Worm (Caenorhabditis elegans) whole organism, late embryonic: ENCODE measurements around the gene wrt-10.

Experiments used
- C08G9.2 ChIP-seq: sonication (generic microtip); optimal IDR thresholded peaks from 2 replicates; lab custom pipeline; 2016; ENCODE audit warnings: mild to moderate bottlenecking, missing genetic modification characterization, moderate library complexity, missing compliant biosample characterization
- K02D7.2 ChIP-seq: sonication (generic microtip); optimal IDR thresholded peaks from 2 replicates; lab custom pipeline; 2017; ENCODE audit warnings: mild to moderate bottlenecking, missing genetic modification characterization, missing compliant biosample characterization
- K09A11.1 ChIP-seq: sonication (generic microtip); optimal IDR thresholded peaks from 2 replicates; lab custom pipeline; 2017; ENCODE audit warnings: antibody characterized with exemption, mild to moderate bottlenecking, missing genetic modification characterization, missing compliant biosample characterization; ENCODE audit not compliant: insufficient read depth
- T23F11.4 ChIP-seq: fragments of 200-800 bp; sonication (Bioruptor generic); optimal IDR thresholded peaks from 2 replicates; lab custom pipeline; 2018; ENCODE audit warnings: mild to moderate bottlenecking, missing genetic modification characterization, missing compliant biosample characterization
- ahr-1 ChIP-seq: sonication (generic microtip); optimal IDR thresholded peaks from 2 replicates; lab custom pipeline; 2016; ENCODE audit warnings: missing genetic modification characterization, missing compliant biosample characterization
- ama-1 ChIP-seq: fragments of 150-350 bp; optimal IDR thresholded peaks from 2 replicates; lab custom pipeline; 2014
- ceh-22 ChIP-seq: sonication (generic microtip); optimal IDR thresholded peaks from 2 replicates; lab custom pipeline; 2017; ENCODE audit warnings: missing biosample characterization, missing genetic modification characterization
- ceh-24 ChIP-seq: sonication (generic microtip); optimal IDR thresholded peaks from 2 replicates; lab custom pipeline; 2016; ENCODE audit warnings: mild to moderate bottlenecking, missing genetic modification characterization, missing compliant biosample characterization
- ceh-30 ChIP-seq: fragments of 150-350 bp; optimal IDR thresholded peaks from 2 replicates; lab custom pipeline; 2014; ENCODE audit warnings: missing biosample characterization, missing genetic modification characterization
- ceh-31 ChIP-seq: sonication (generic microtip); optimal IDR thresholded peaks from 2 replicates; lab custom pipeline; 2016; ENCODE audit warnings: missing genetic modification characterization, missing compliant biosample characterization
- ceh-34 ChIP-seq: sonication (generic microtip); optimal IDR thresholded peaks from 2 replicates; lab custom pipeline; 2016; ENCODE audit warnings: mild to moderate bottlenecking, missing genetic modification characterization, missing compliant biosample characterization
- dmd-4 ChIP-seq: sonication (generic microtip); optimal IDR thresholded peaks from 2 replicates; lab custom pipeline; 2016; ENCODE audit warnings: borderline replicate concordance, missing genetic modification characterization, missing compliant biosample characterization
- dve-1 ChIP-seq: sonication (generic microtip); optimal IDR thresholded peaks from 2 replicates; lab custom pipeline; 2017; ENCODE audit warnings: antibody characterized with exemption, mild to moderate bottlenecking, missing genetic modification characterization, missing compliant biosample characterization
- elt-2 ChIP-seq: sonication (generic microtip); optimal IDR thresholded peaks from 2 replicates; lab custom pipeline; 2016; ENCODE audit warnings: missing genetic modification reagents, missing genetic modification characterization, missing compliant biosample characterization
- elt-4 ChIP-seq: sonication (generic microtip); optimal IDR thresholded peaks from 2 replicates; lab custom pipeline; 2016; ENCODE audit warnings: missing genetic modification characterization, missing compliant biosample characterization
- eyg-1 ChIP-seq: sonication (generic microtip); optimal IDR thresholded peaks from 2 replicates; lab custom pipeline; 2016; ENCODE audit warnings: missing genotype, missing genetic modification characterization, missing compliant biosample characterization
- fax-1 ChIP-seq: sonication (generic microtip); optimal IDR thresholded peaks from 2 replicates; lab custom pipeline; 2016; ENCODE audit warnings: missing genotype, missing genetic modification characterization, missing compliant biosample characterization
- fkh-10 ChIP-seq: fragments of 150-350 bp; optimal IDR thresholded peaks from 2 replicates; lab custom pipeline; 2014; ENCODE audit warnings: missing biosample characterization, missing genetic modification reagents, missing genetic modification characterization
- hlh-13 ChIP-seq: fragments of 200-800 bp; sonication (Bioruptor generic); optimal IDR thresholded peaks from 2 replicates; lab custom pipeline; 2018; ENCODE audit warnings: mild to moderate bottlenecking, missing genetic modification characterization, missing compliant biosample characterization
- hlh-15 ChIP-seq: sonication (generic microtip); optimal IDR thresholded peaks from 2 replicates; lab custom pipeline; 2016; ENCODE audit warnings: missing genetic modification characterization, missing compliant biosample characterization
- lim-6 ChIP-seq: sonication (generic microtip); optimal IDR thresholded peaks from 2 replicates; lab custom pipeline; 2016; ENCODE audit warnings: missing genetic modification characterization, missing compliant biosample characterization
- lin-11 ChIP-seq: fragments of 200-800 bp; sonication (Bioruptor generic); optimal IDR thresholded peaks from 2 replicates; lab custom pipeline; 2018; ENCODE audit warnings: mild to moderate bottlenecking, missing genetic modification characterization, missing compliant biosample characterization
- madf-2 ChIP-seq: sonication (generic microtip); optimal IDR thresholded peaks from 2 replicates; lab custom pipeline; 2017; ENCODE audit warnings: missing genetic modification characterization, missing compliant biosample characterization
- mec-3 ChIP-seq: sonication (generic microtip); optimal IDR thresholded peaks from 2 replicates; lab custom pipeline; 2016; ENCODE audit warnings: borderline replicate concordance, missing genetic modification characterization, missing compliant biosample characterization
- nfya-1 ChIP-seq: sonication (generic microtip); optimal IDR thresholded peaks from 2 replicates; lab custom pipeline; 2017; ENCODE audit warnings: missing genetic modification characterization, mild to moderate bottlenecking, missing compliant biosample characterization, antibody characterized with exemption, moderate library complexity
- nhr-11 ChIP-seq: fragments of 150-350 bp; optimal IDR thresholded peaks from 2 replicates; lab custom pipeline; 2014; ENCODE audit warnings: missing biosample characterization, missing genetic modification characterization
- pag-3 ChIP-seq: sonication (generic microtip); optimal IDR thresholded peaks from 2 replicates; lab custom pipeline; 2016; ENCODE audit warnings: missing compliant biosample characterization, missing genetic modification characterization, borderline replicate concordance
- pax-1 ChIP-seq: fragments of 150-350 bp; optimal IDR thresholded peaks from 2 replicates; lab custom pipeline; 2014; ENCODE audit warnings: missing biosample characterization, missing genetic modification characterization
- ref-2 ChIP-seq: sonication (generic microtip); optimal IDR thresholded peaks from 2 replicates; lab custom pipeline; 2016; ENCODE audit warnings: missing genetic modification characterization, missing compliant biosample characterization
- sox-4 ChIP-seq: sonication (generic microtip); optimal IDR thresholded peaks from 2 replicates; lab custom pipeline; 2017; ENCODE audit warnings: mild to moderate bottlenecking, missing genetic modification characterization, inconsistent platforms, missing compliant biosample characterization
- ttx-3 ChIP-seq: sonication (generic microtip); optimal IDR thresholded peaks from 2 replicates; lab custom pipeline; 2016; ENCODE audit warnings: missing genetic modification reagents, missing genetic modification characterization, missing compliant biosample characterization
- unc-42 ChIP-seq: sonication (generic microtip); optimal IDR thresholded peaks from 2 replicates; lab custom pipeline; 2016; ENCODE audit warnings: missing genotype, missing genetic modification characterization, missing compliant biosample characterization
- ztf-16 ChIP-seq: sonication (generic microtip); optimal IDR thresholded peaks from 2 replicates; lab custom pipeline; 2017; ENCODE audit warnings: missing genetic modification characterization, missing compliant biosample characterization

wrt-10 gene

DNA sequence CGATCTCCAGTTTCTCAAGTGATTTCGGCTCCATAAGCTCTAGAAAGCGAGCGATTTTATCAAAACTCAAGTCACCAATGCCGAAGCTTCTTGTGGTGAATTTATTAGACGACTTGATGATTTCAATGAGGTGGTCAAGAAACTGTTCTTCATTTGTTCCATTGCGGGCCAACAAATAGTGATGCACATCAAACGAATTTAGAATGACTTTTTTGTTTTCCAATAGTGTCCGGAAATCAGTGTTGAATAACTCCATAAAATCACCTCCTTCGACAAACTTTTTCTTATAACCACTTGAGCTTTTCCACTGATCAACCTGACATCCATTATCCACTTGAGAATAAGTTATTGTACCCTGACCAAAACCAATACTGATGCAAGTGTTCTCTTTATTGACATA, 12.9 kb upstream of the wrt-10 start:
- TF ChIP-seq dmd-4 (tag; lab: Kevin White, UChicago), result no peak
- no peak for TF ChIP-seq ttx-3 (tag; lab: Kevin White, UChicago)
- TF ChIP-seq ahr-1 (tag; lab: Kevin White, UChicago), result no peak
- no peak for TF ChIP-seq ref-2
- no peak for TF ChIP-seq fax-1
- no peak for TF ChIP-seq madf-2 (tag; lab: Kevin White, UChicago)
- TF ChIP-seq mec-3 (tag; lab: Kevin White, UChicago), result no peak

ce11 chrII:7545364-7545763, 11.0 kb upstream of the wrt-10 start:
- TF ChIP-seq unc-42 (no peak), elt-4 (tag; lab: Kevin White, UChicago) (no peak)

- TF ChIP-seq eyg-1 (tag; lab: Kevin White, UChicago), result no peak
- no peak for TF ChIP-seq ztf-16 (tag; lab: Kevin White, UChicago)
- no peak for TF ChIP-seq K09A11.1
- no peak for TF ChIP-seq T23F11.4
- TF ChIP-seq pag-3, result no peak
- no peak for TF ChIP-seq lim-6 (tag; lab: Kevin White, UChicago)
- no peak for TF ChIP-seq K02D7.2 (tag; lab: Kevin White, UChicago)
- TF ChIP-seq lin-11 (tag; lab: Kevin White, UChicago), result no peak
- TF ChIP-seq, all 69 proteins: peak for 0
These were observed 10.4 kb upstream of the wrt-10 start for ce11 chrII:7544782-7545181.

DNA sequence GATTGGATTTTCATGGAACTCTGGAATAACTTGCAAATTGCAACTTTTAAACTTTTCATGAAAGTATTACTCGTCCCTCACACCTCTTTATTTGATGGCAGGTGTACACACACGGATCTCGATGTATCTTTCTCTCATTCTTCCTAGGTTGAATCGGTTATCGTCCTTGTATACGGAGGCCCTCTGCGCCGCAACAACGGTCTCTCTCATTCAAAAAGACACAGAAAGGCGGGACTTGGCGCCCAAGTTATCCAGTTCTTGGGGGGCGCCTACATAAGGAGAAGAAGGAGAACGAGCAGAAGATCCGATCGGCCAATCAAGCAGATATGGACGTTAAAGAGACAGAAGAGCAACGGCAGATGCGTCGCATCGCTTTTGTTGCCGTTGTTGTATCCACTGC, 9.4 kb upstream of the wrt-10 start, which contains the start of gene rol-8:
Gene rol-8, plus strand, starts transcription at position 301 of the 400 bp plus-strand sequence.
- TF ChIP-seq ref-2, result no peak
- no peak for TF ChIP-seq hlh-13 (GFP tag; lab: Kevin White, UChicago)
- TF ChIP-seq C08G9.2 (tag; lab: Kevin White, UChicago), result no peak
- no peak for TF ChIP-seq ceh-22 (tag; lab: Kevin White, UChicago)
- TF ChIP-seq sox-4 (tag; lab: Kevin White, UChicago), result no peak
- no peak for TF ChIP-seq hlh-15 (tag; lab: Kevin White, UChicago)
- no peak for TF ChIP-seq ceh-34 (tag; lab: Kevin White, UChicago)
- TF ChIP-seq ceh-31 (tag; lab: Kevin White, UChicago), result no peak
- no peak for TF ChIP-seq ceh-30 (tag; lab: Kevin White, UChicago)

DNA sequence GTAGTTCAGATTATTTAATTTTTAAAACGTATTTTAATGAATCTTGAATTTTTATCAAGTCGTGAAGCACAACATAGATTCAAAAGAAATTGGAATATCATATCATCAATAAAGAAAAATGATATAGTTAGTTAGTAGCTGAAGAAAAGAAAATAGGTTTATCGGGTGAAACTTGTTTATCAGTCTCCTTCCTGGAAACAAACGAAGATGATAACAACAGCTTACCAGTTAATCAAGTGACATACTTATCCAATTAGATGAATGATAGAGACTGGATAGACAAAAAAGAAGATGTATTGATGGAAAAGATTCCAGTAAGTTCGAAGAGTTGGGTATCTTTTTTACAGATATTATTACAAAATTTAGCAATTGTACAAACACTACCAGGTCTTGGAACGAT, 8.6 kb upstream of the wrt-10 start:
- TF ChIP-seq nhr-11 (tag; lab: Kevin White, UChicago), result no peak
- TF ChIP-seq ref-2, result no peak
- TF ChIP-seq ceh-30 (tag; lab: Kevin White, UChicago), result no peak
- TF ChIP-seq elt-2 (tag; lab: Kevin White, UChicago), result no peak
- TF ChIP-seq ceh-24 (tag; lab: Kevin White, UChicago), result no peak
- no peak for TF ChIP-seq fkh-10 (GFP tag; lab: Kevin White, UChicago)
- no peak for TF ChIP-seq fax-1
- TF ChIP-seq sox-4 (tag; lab: Kevin White, UChicago), result no peak
- TF ChIP-seq madf-2 (tag; lab: Kevin White, UChicago), result no peak
- TF ChIP-seq dve-1 (tag; lab: Kevin White, UChicago), result no peak
- no peak for TF ChIP-seq ama-1
- no peak for TF ChIP-seq pax-1 (tag; lab: Kevin White, UChicago)
- TF ChIP-seq elt-4 (tag; lab: Kevin White, UChicago), result no peak
- no peak for TF ChIP-seq nfya-1
